Fruit fly (Drosophila melanogaster) whole organism, embryonic: ENCODE measurements around the gene Spn28B.

Experiments used
- Awh ChIP-seq: fragments of 200-800 bp; sonication (Bioruptor generic); IDR thresholded peaks from 2 replicates; pipeline ENCODE4, ENCODE4 v1.3.6; 2022; ENCODE audit warnings: missing biosample characterization, missing genetic modification characterization
- B-H1 ChIP-seq: fragments of 200-800 bp; sonication (Bioruptor generic); IDR thresholded peaks from 3 replicates; pipeline ENCODE4 v1.3.6; 2022; ENCODE audit warnings: missing biosample characterization, missing genetic modification characterization
- BEAF-32 ChIP-seq: fragments of 200-800 bp; sonication (Bioruptor generic); optimal IDR thresholded peaks from 3 replicates; lab custom pipeline; 2017; ENCODE audit warnings: missing biosample characterization, missing genetic modification characterization, mild to moderate bottlenecking, moderate library complexity, missing genetic modification reagents
- CG14710 ChIP-seq: fragments of 200-800 bp; sonication (Bioruptor generic); optimal IDR thresholded peaks from 3 replicates; lab custom pipeline; 2019; ENCODE audit warnings: missing biosample characterization, mild to moderate bottlenecking, missing genetic modification characterization, moderate library complexity
- CG15073 ChIP-seq: fragments of 200-800 bp; sonication (Bioruptor generic); optimal IDR thresholded peaks from 2 replicates; lab custom pipeline; 2016; ENCODE audit warnings: missing biosample characterization, missing genetic modification characterization
- CG15696 ChIP-seq: fragments of 200-800 bp; sonication (Bioruptor generic); optimal IDR thresholded peaks from 2 replicates; lab custom pipeline; 2019; ENCODE audit warnings: missing biosample characterization, mild to moderate bottlenecking, missing genetic modification characterization, moderate library complexity
- CG16863 ChIP-seq: fragments of 200-800 bp; sonication (Bioruptor generic); optimal IDR thresholded peaks from 3 replicates; lab custom pipeline; 2016; ENCODE audit warnings: missing biosample characterization, missing genetic modification characterization
- CG17359 ChIP-seq: fragments of 200-800 bp; sonication (Bioruptor generic); optimal IDR thresholded peaks from 3 replicates; lab custom pipeline; 2018; ENCODE audit warnings: missing biosample characterization, mild to moderate bottlenecking, missing genetic modification characterization, moderate library complexity
- CG18011 ChIP-seq: fragments of 200-800 bp; sonication (Bioruptor generic); optimal IDR thresholded peaks from 2 replicates; lab custom pipeline; 2017; ENCODE audit warnings: missing biosample characterization, missing genetic modification characterization, mild to moderate bottlenecking, moderate library complexity, missing genotype
- CG1832 ChIP-seq: fragments of 200-800 bp; sonication (Bioruptor generic); optimal IDR thresholded peaks from 2 replicates; lab custom pipeline; 2017; ENCODE audit warnings: missing biosample characterization, mild to moderate bottlenecking, missing genetic modification characterization, inconsistent platforms
- CG2129 ChIP-seq: fragments of 200-800 bp; sonication (Bioruptor generic); IDR thresholded peaks from 2 replicates; pipeline ENCODE4 v1.3.6; 2022; ENCODE audit warnings: missing biosample characterization, missing genetic modification characterization; ENCODE audit not compliant: partially characterized antibody
- CG31388 ChIP-seq: fragments of 200-800 bp; sonication (Bioruptor generic); optimal IDR thresholded peaks from 2 replicates; lab custom pipeline; 2016; ENCODE audit warnings: missing biosample characterization, missing genetic modification characterization
- CG34224 ChIP-seq: fragments of 200-800 bp; sonication (Bioruptor generic); IDR thresholded peaks from 3 replicates; pipeline ENCODE4 v1.3.6; 2022; ENCODE audit warnings: missing biosample characterization, missing genetic modification characterization; ENCODE audit not compliant: partially characterized antibody
- CG4424 ChIP-seq: fragments of 200-800 bp; sonication (Bioruptor generic); optimal IDR thresholded peaks from 3 replicates; lab custom pipeline; 2016; ENCODE audit warnings: missing biosample characterization, missing genetic modification characterization
- CG5180 ChIP-seq: fragments of 200-800 bp; sonication (Bioruptor generic); optimal IDR thresholded peaks from 3 replicates; lab custom pipeline; 2017; ENCODE audit warnings: missing biosample characterization, missing genetic modification characterization, mild to moderate bottlenecking, moderate library complexity, missing genetic modification reagents
- CG6272 ChIP-seq: fragments of 200-800 bp; sonication (Bioruptor generic); IDR thresholded peaks from 2 replicates; pipeline ENCODE4 v1.3.6; 2022; ENCODE audit warnings: missing biosample characterization, missing genetic modification characterization
- CG6654 ChIP-seq: fragments of 200-800 bp; sonication (Bioruptor generic); optimal IDR thresholded peaks from 2 replicates; lab custom pipeline; 2017; ENCODE audit warnings: missing biosample characterization, mild to moderate bottlenecking, missing genetic modification characterization
- CG6689 ChIP-seq: fragments of 200-800 bp; sonication (Bioruptor generic); IDR thresholded peaks from 2 replicates; pipeline ENCODE4 v1.3.6; 2022; ENCODE audit warnings: missing biosample characterization, missing genetic modification characterization
- CG6791 ChIP-seq: fragments of 200-800 bp; sonication (Bioruptor generic); IDR thresholded peaks from 3 replicates; pipeline ENCODE4 v1.3.6; 2022; ENCODE audit warnings: missing biosample characterization, missing genetic modification characterization; ENCODE audit not compliant: partially characterized antibody
- CG7745 ChIP-seq: fragments of 200-800 bp; sonication (Bioruptor generic); optimal IDR thresholded peaks from 2 replicates; lab custom pipeline; 2018; ENCODE audit warnings: missing biosample characterization, mild to moderate bottlenecking, missing genetic modification characterization, moderate library complexity
- CG7987 ChIP-seq: fragments of 200-800 bp; sonication (Bioruptor generic); optimal IDR thresholded peaks from 2 replicates; lab custom pipeline; 2018; ENCODE audit warnings: missing biosample characterization, mild to moderate bottlenecking, missing genetic modification characterization, moderate library complexity
- CoRest ChIP-seq: fragments of 200-800 bp; sonication (Bioruptor generic); optimal IDR thresholded peaks from 3 replicates; lab custom pipeline; 2018; ENCODE audit warnings: missing biosample characterization, mild to moderate bottlenecking, missing genetic modification characterization, moderate library complexity
- CrebB ChIP-seq: fragments of 200-800 bp; sonication (Bioruptor generic); optimal IDR thresholded peaks from 3 replicates; lab custom pipeline; 2018; ENCODE audit warnings: missing biosample characterization, mild to moderate bottlenecking, missing genetic modification characterization
- Drgx ChIP-seq: fragments of 200-800 bp; sonication (Bioruptor generic); IDR thresholded peaks from 2 replicates; pipeline ENCODE4 v1.3.6; 2022; ENCODE audit warnings: missing biosample characterization, missing genetic modification characterization
- GATAe ChIP-seq: fragments of 200-800 bp; sonication (Bioruptor generic); conservative IDR thresholded peaks from 2 replicates; pipeline ENCODE4 v1.3.6; 2022; ENCODE audit warnings: missing biosample characterization, missing genetic modification characterization
- H2.0 ChIP-seq: fragments of 200-800 bp; sonication (Bioruptor generic); IDR thresholded peaks from 2 replicates; pipeline ENCODE4 v1.3.6; 2022; ENCODE audit warnings: missing biosample characterization, missing genetic modification characterization
- HLH3B ChIP-seq: fragments of 200-800 bp; sonication (Bioruptor generic); IDR thresholded peaks from 2 replicates; pipeline ENCODE4 v1.3.6; 2022; ENCODE audit warnings: missing biosample characterization, missing genetic modification characterization
- Lim3 ChIP-seq: fragments of 200-800 bp; sonication (Bioruptor generic); IDR thresholded peaks from 2 replicates; pipeline ENCODE4 v1.3.6; 2022; ENCODE audit warnings: missing biosample characterization, missing genetic modification characterization
- Myb ChIP-seq: fragments of 200-800 bp; sonication (Bioruptor generic); optimal IDR thresholded peaks from 2 replicates; lab custom pipeline; 2016; ENCODE audit warnings: missing biosample characterization, missing genetic modification characterization
- NFAT ChIP-seq: fragments of 200-800 bp; sonication (Bioruptor generic); IDR thresholded peaks from 2 replicates; pipeline ENCODE4 v1.3.6; 2022; ENCODE audit warnings: missing biosample characterization, missing genetic modification characterization
- ac ChIP-seq: fragments of 200-800 bp; sonication (Bioruptor generic); optimal IDR thresholded peaks from 3 replicates; lab custom pipeline; 2017; ENCODE audit warnings: missing biosample characterization, mild to moderate bottlenecking, missing genetic modification characterization
- bigmax ChIP-seq: fragments of 200-800 bp; sonication (Bioruptor generic); optimal IDR thresholded peaks from 2 replicates; lab custom pipeline; 2018; ENCODE audit warnings: missing biosample characterization, mild to moderate bottlenecking, missing genetic modification characterization
- chn ChIP-seq: fragments of 200-800 bp; sonication (Bioruptor generic); optimal IDR thresholded peaks from 2 replicates; lab custom pipeline; 2016; ENCODE audit warnings: missing biosample characterization, missing genetic modification characterization
- crc ChIP-seq: fragments of 200-800 bp; sonication (Bioruptor generic); optimal IDR thresholded peaks from 2 replicates; lab custom pipeline; 2016; ENCODE audit warnings: missing biosample characterization, missing genetic modification characterization
- crol ChIP-seq: fragments of 200-800 bp; sonication (Bioruptor generic); IDR thresholded peaks from 2 replicates; pipeline ENCODE4 v1.3.6; 2022; ENCODE audit warnings: missing biosample characterization, missing genetic modification characterization
- exex ChIP-seq: fragments of 200-800 bp; sonication (Bioruptor generic); optimal IDR thresholded peaks from 4 replicates; lab custom pipeline; 2018; ENCODE audit warnings: missing biosample characterization, mild to moderate bottlenecking, missing genetic modification characterization, moderate library complexity
- fd102C ChIP-seq: fragments of 200-800 bp; sonication (Bioruptor generic); optimal IDR thresholded peaks from 2 replicates; lab custom pipeline; 2018; ENCODE audit warnings: missing biosample characterization, mild to moderate bottlenecking, missing genetic modification characterization, moderate library complexity
- fd64A ChIP-seq: fragments of 200-800 bp; sonication (Bioruptor generic); optimal IDR thresholded peaks from 3 replicates; lab custom pipeline; 2018; ENCODE audit warnings: missing biosample characterization, mild to moderate bottlenecking, missing genetic modification characterization
- hbn ChIP-seq: fragments of 200-800 bp; sonication (Bioruptor generic); IDR thresholded peaks from 2 replicates; pipeline ENCODE4 v1.3.6; 2022; ENCODE audit warnings: missing biosample characterization, missing genetic modification characterization; ENCODE audit not compliant: partially characterized antibody
- kay ChIP-seq: fragments of 200-800 bp; sonication (Bioruptor generic); optimal IDR thresholded peaks from 2 replicates; lab custom pipeline; 2016; ENCODE audit warnings: missing biosample characterization, missing genetic modification characterization
- lilli ChIP-seq: fragments of 200-800 bp; sonication (Bioruptor generic); optimal IDR thresholded peaks from 3 replicates; lab custom pipeline; 2016; ENCODE audit warnings: missing biosample characterization, missing genetic modification characterization
- oc ChIP-seq: fragments of 200-800 bp; sonication (Bioruptor generic); optimal IDR thresholded peaks from 2 replicates; lab custom pipeline; 2018; ENCODE audit warnings: missing biosample characterization, mild to moderate bottlenecking, missing genetic modification characterization, moderate library complexity
- psq ChIP-seq: fragments of 200-800 bp; sonication (Bioruptor generic); optimal IDR thresholded peaks from 2 replicates; lab custom pipeline; 2017; ENCODE audit warnings: missing biosample characterization, missing genetic modification characterization
- salm ChIP-seq: fragments of 200-800 bp; sonication (Bioruptor generic); optimal IDR thresholded peaks from 2 replicates; lab custom pipeline; 2018; ENCODE audit warnings: missing biosample characterization, mild to moderate bottlenecking, missing genetic modification characterization
- sc ChIP-seq, 3 experiments: fragments of >200 bp in 2 of 3; fragments of 200-800 bp in 1 of 3; sonication (Bioruptor generic) in 1 of 3; optimal IDR thresholded peaks; 2 replicates in 2 of 3; 3 replicates in 1 of 3; lab custom pipeline; 2017; ENCODE audit warnings: mild to moderate bottlenecking in 1 of 3, missing biosample characterization in 1 of 3, missing genetic modification characterization in 1 of 3, missing genetic modification reagents in 1 of 3
- stwl ChIP-seq: fragments of 200-800 bp; sonication (Bioruptor generic); optimal IDR thresholded peaks from 3 replicates; lab custom pipeline; 2018; ENCODE audit warnings: missing biosample characterization, mild to moderate bottlenecking, missing genetic modification characterization, moderate library complexity
- sug ChIP-seq: fragments of 200-800 bp; optimal IDR thresholded peaks from 2 replicates; lab custom pipeline; 2019; ENCODE audit warnings: missing biosample characterization, mild to moderate bottlenecking, missing genetic modification characterization, moderate library complexity
- toy ChIP-seq: fragments of 200-800 bp; sonication (Bioruptor generic); IDR thresholded peaks from 2 replicates; pipeline ENCODE4 v1.3.6; 2022; ENCODE audit warnings: missing biosample characterization, missing genetic modification characterization
- vvl ChIP-seq: fragments of 200-800 bp; sonication (Bioruptor generic); IDR thresholded peaks from 2 replicates; pipeline ENCODE4 v1.3.6; 2022; ENCODE audit warnings: missing biosample characterization, missing genetic modification characterization
- zfh2 ChIP-seq: fragments of 200-800 bp; sonication (Bioruptor generic); optimal IDR thresholded peaks from 2 replicates; lab custom pipeline; 2016; ENCODE audit warnings: missing biosample characterization, missing genetic modification characterization

Gene Spn28B

DNA sequence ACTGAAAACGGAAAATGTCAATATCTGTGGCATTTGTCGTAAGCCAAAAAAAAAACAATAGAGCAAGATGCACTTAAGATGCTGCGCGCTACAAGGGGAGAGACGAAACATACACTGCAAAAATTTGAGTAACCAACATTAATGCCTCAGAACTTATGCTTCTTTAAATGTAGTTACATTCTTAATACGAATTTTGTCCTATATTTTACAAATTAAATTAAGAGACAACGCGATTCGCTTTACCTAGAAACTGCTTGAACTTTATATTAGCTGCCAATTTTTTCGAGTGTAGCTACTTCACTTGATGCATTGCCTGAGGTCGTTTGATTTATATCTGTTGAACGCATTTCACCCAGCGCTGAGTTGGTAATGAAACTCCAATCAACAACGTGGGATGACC is 15.1 kb downstream of the Spn28B start (continued):
- TF ChIP-seq bigmax (GFP tag; lab: Kevin White, UChicago) (no peak), stwl (peak; percentile 43), ac (peak; percentile 92), CG2129 (GFP tag; lab: Robert Waterston, UW) (no peak), CoRest (tag; lab: Kevin White, UChicago) (peak; percentile 88), fd102C (peak; percentile 88), sc (optimal IDR thresholded peaks at IDR 0.05; lab: Kevin White, UChicago) (no peak), sc (GFP tag; optimal IDR thresholded peaks at IDR 0.05; lab: Kevin White, UChicago) (peak; percentile 77), CG1832 (GFP tag; lab: Kevin White, UChicago) (no peak), Myb (GFP tag; lab: Kevin White, UChicago) (peak; percentile 0), psq (GFP tag; lab: Kevin White, UChicago) (peak; percentile 67), toy (GFP tag; lab: Robert Waterston, UW) (no peak), CG14710 (tag; lab: Kevin White, UChicago) (peak; percentile 93), HLH3B (GFP tag; lab: Robert Waterston, UW) (peak; percentile 82), crol (GFP tag; lab: Robert Waterston, UW) (peak; percentile 80), lilli (GFP tag; lab: Kevin White, UChicago) (peak; percentile 66), CG18011 (GFP tag; lab: Kevin White, UChicago) (no peak), vvl (GFP tag; lab: Robert Waterston, UW) (peak; percentile 95), Lim3 (GFP tag; lab: Robert Waterston, UW) (0 out of 2 replicates have a peak, but pooled peaks have one; percentile 22), CG15696 (peak; percentile 93), kay (GFP tag; lab: Kevin White, UChicago) (peak; percentile 49), CG6272 (GFP tag; lab: Robert Waterston, UW) (peak; percentile 79), CG6654 (GFP tag; lab: Kevin White, UChicago) (peak; percentile 68), CG5180 (GFP tag; lab: Kevin White, UChicago) (peak; percentile 67), CG15073 (GFP tag; lab: Kevin White, UChicago) (peak; percentile 28), CG7745 (tag; lab: Kevin White, UChicago) (peak; percentile 56), CG7987 (GFP tag; lab: Kevin White, UChicago) (peak; percentile 4), CG16863 (peak; percentile 84), CG17359 (tag; lab: Kevin White, UChicago) (peak; percentile 88), BEAF-32 (GFP tag; lab: Kevin White, UChicago) (no peak), chn (GFP tag; lab: Kevin White, UChicago) (peak; percentile 88), B-H1 (GFP tag; lab: Robert Waterston, UW) (peak; percentile 61; the same call in 1 of the 3 replicates), oc (tag; lab: Kevin White, UChicago) (peak; percentile 92), CG4424 (peak; percentile 92), H2.0 (GFP tag; lab: Robert Waterston, UW) (peak; percentile 68), hbn (GFP tag; lab: Robert Waterston, UW) (no peak), CG6689 (GFP tag; lab: Robert Waterston, UW) (peak; percentile 86), GATAe (no peak), salm (tag; lab: Kevin White, UChicago) (peak; percentile 73), CrebB (tag; lab: Kevin White, UChicago) (peak; percentile 58), zfh2 (GFP tag; lab: Kevin White, UChicago) (no peak), CG31388 (peak; percentile 77), sug (no peak), NFAT (GFP tag; lab: Robert Waterston, UW) (no peak), Awh (GFP tag; lab: Robert Waterston, UW) (peak; percentile 84), Drgx (peak; percentile 47), exex (tag; lab: Kevin White, UChicago) (no peak), fd64A (peak; percentile 81), CG6791 (no peak), CG34224 (no peak), crc (GFP tag; lab: Kevin White, UChicago) (peak; percentile 14)
